Fruit fly (Drosophila melanogaster): Measurements from ENCODE around the gene pigeon.

The pigeon gene

DNA sequence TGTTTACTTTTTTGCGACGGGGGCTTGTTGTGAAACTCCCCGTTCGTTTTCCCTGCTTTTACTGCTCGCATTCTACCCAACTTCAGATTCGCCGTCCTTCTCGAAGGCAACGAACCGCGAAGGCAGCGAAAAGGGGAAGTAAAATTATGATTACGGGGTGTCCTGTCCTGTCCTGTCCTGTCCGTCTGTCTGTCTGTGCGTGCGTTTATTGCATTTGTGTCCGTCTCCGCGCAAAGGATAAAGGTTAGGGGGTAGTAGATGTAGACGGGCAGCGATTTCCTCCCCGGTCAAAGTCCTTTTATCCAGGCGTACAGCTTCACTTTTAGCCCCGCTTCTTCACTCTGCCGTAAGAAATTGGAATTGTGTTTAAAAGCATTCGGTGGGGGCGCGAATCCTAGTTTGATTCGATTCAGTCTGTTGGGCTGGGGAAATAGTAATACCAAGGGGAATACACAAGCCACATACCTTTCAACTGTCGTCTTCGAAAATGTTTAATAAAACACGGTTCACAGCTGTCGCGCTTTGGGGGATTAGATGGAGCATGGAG lies 18.6 kb upstream of the pigeon start (continued):
- no peak for TF ChIP-seq CG4404 (GFP tag; IDR thresholded peaks at IDR 0.05)
- no peak for TF ChIP-seq Xrp1 (GFP tag; IDR thresholded peaks at IDR 0.05)
- TF ChIP-seq CG17912 (GFP tag; optimal IDR thresholded peaks at IDR 0.05) = no peak
- no peak for TF ChIP-seq CG43689 (GFP tag; IDR thresholded peaks at IDR 0.05)
- TF ChIP-seq CoRest (tag; optimal IDR thresholded peaks at IDR 0.05) = no peak
- TF ChIP-seq CG10147 (GFP tag; optimal IDR thresholded peaks at IDR 0.05) = no peak
- TF ChIP-seq Camta (GFP tag; optimal IDR thresholded peaks at IDR 0.05) = no peak
- no peak for TF ChIP-seq Sin3A (optimal IDR thresholded peaks at IDR 0.05)
- no peak for TF ChIP-seq sr (GFP tag; IDR thresholded peaks at IDR 0.05)
- peak; percentile 71 for TF ChIP-seq Med (GFP tag)

DNA sequence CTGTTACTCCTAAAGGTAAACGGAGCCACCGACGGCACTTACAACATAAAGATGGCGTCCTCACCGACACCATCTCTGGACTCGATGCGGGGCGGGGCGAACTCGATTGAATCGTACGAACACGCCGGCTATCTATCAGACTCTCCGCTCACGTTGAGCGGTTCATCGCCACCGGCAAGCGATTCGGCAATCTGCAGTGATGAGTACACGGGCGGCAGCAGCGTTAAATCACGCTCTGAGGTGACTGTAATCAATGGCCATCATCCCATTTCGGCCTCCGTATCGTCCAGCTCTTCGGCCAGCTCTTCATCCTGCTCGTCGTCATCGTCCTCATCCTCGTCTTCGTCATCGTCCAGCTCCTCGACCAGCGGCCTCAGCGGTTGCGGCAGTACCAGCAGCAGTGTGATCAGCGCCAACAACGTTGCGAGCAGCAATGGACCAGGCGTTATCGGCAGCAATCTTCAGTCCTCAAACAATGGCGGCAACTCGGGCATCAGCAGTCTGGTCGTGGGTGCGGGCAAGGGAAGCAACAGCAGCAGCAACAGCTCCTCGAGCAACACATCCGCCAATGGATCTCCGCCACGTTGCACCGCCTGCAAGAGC lies 17.6 kb upstream of the pigeon start:
- TF ChIP-seq cad (GFP tag; optimal IDR thresholded peaks at IDR 0.05) (no peak), Med (GFP tag) (peak; percentile 35), mld (GFP tag; IDR thresholded peaks at IDR 0.05; ENCODE audit: partially characterized antibody) (0 out of 3 replicates have a peak, but pooled peaks have one; percentile 14), sens-2 (GFP tag; IDR thresholded peaks at IDR 0.05) (no peak)

DNA sequence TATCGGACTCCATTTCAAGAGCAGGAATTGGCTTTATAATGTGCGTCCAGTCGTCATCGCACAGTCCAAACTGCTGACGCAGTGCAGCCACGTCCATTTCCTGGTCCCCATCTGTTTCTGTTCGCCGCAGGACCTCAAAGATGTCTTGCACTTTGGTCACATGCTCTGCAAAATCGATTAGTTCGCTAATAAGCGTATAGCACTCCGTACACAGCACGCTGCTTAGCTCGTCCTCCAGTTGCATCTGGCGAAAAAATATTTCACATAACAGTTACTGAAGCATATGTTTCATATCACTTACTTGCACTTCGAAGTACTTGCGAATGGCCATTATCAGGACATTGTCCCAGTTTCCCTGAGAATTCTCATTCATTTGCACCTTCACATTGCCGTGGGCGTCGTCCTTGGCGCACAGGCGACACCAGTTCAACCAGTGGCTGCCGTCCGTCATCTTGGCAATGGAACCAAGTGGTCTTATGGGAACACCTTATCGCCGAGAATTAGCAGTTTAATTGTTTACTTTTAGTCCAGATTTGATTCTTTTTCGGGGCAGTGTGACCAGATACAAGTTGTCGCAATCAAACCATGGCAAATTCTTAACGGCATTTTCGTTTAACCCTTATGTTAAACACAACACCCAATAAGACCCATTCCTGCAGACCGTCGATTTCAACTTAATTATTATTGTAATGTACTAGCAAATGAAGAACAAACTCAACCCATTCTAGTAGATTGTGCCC lies 4.5 kb upstream of the pigeon start, which contains the start of gene CG17568:
Gene CG17568 (minus strand): TSS at position 550 of the 740 bp plus-strand sequence.
- peak; percentile 1 for TF ChIP-seq tin (GFP tag; optimal IDR thresholded peaks at IDR 0.05)
- TF ChIP-seq CG10979 (tag; optimal IDR thresholded peaks at IDR 0.05) = peak; percentile 3
- peak; percentile 40 for TF ChIP-seq Ets65A (GFP tag)
- peak; percentile 35 for TF ChIP-seq gro (GFP tag; optimal IDR thresholded peaks at IDR 0.05)
- no peak for TF ChIP-seq sna (GFP tag; IDR thresholded peaks at IDR 0.05; ENCODE audit: partially characterized antibody)
- TF ChIP-seq CG10959 (GFP tag; IDR thresholded peaks at IDR 0.05) = peak; percentile 97
- peak; percentile 2 for TF ChIP-seq BEAF-32 (GFP tag; optimal IDR thresholded peaks at IDR 0.05)
- TF ChIP-seq az2 (GFP tag; optimal IDR thresholded peaks at IDR 0.05) = peak; percentile 6
- peak; percentile 18 for TF ChIP-seq CG2120 (GFP tag; optimal IDR thresholded peaks at IDR 0.05)
- TF ChIP-seq Sox102F (GFP tag; optimal IDR thresholded peaks at IDR 0.05) = no peak
- peak; percentile 42 for TF ChIP-seq YL-1 (GFP tag; optimal IDR thresholded peaks at IDR 0.05)
- TF ChIP-seq cad (GFP tag; optimal IDR thresholded peaks at IDR 0.05) = no peak
- peak; percentile 67 for TF ChIP-seq CG9797 (GFP tag; optimal IDR thresholded peaks at IDR 0.05)
- TF ChIP-seq nom (GFP tag; optimal IDR thresholded peaks at IDR 0.05) = no peak
- no peak for TF ChIP-seq CG15479 (GFP tag; optimal IDR thresholded peaks at IDR 0.05)
- no peak for TF ChIP-seq CG7556 (GFP tag; optimal IDR thresholded peaks at IDR 0.05)
- TF ChIP-seq MBD-R2 (GFP tag; IDR thresholded peaks at IDR 0.05) = peak; percentile 91
- TF ChIP-seq Lhr (GFP tag; optimal IDR thresholded peaks at IDR 0.05) = peak; percentile 25
- TF ChIP-seq CG10267 (tag; optimal IDR thresholded peaks at IDR 0.05) = peak; percentile 19
- TF ChIP-seq cwo (GFP tag; optimal IDR thresholded peaks at IDR 0.05) = no peak
- peak; percentile 14 for TF ChIP-seq CG15601 (tag; optimal IDR thresholded peaks at IDR 0.05)
- peak; percentile 4; the same call in 1 of the 2 replicates for TF ChIP-seq onecut (GFP tag; IDR thresholded peaks at IDR 0.05)
- peak; percentile 85 for TF ChIP-seq sens (GFP tag)
- no peak for TF ChIP-seq CG7963 (GFP tag; IDR thresholded peaks at IDR 0.05; ENCODE audit: partially characterized antibody)
- no peak for TF ChIP-seq CG6683 (GFP tag; optimal IDR thresholded peaks at IDR 0.05)
- no peak for TF ChIP-seq lov (optimal IDR thresholded peaks at IDR 0.05)
- TF ChIP-seq lov (GFP tag; IDR thresholded peaks at IDR 0.05) = no peak
- peak; percentile 34 for TF ChIP-seq zen (tag; optimal IDR thresholded peaks at IDR 0.05)
- peak; percentile 17 for TF ChIP-seq Dp (GFP tag; optimal IDR thresholded peaks at IDR 0.05)
- peak; percentile 11 for TF ChIP-seq pros (GFP tag; optimal IDR thresholded peaks at IDR 0.05)
- TF ChIP-seq CG2678 (tag; optimal IDR thresholded peaks at IDR 0.05) = no peak
- 0 out of 3 replicates have a peak, but pooled peaks have one; percentile 9 for TF ChIP-seq CG17361 (GFP tag; IDR thresholded peaks at IDR 0.05)
- peak; percentile 3 for TF ChIP-seq HmgZ (tag; optimal IDR thresholded peaks at IDR 0.05)
